Fruit fly (Drosophila melanogaster): ENCODE data around the gene loco.

The loco gene

DNA sequence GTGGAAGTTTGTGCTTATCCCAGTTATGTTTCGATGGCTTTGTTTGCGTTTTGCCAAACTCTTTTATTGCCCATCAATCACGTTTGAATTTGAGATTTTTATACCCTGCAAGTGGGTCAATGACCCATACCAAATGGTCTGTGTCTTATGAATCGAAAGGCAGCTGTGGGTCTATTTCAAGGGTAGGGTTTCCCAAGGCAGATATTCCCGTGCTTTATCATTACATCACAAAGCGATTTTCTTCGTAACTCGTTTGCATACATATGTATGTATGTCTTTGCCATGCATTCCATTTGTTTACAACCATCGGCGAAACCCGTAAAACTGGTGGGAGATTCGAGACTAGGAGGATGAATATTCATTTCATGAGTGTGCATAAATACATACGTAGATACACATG lies 36.3 kb upstream of the loco start:
- TF ChIP-seq Pdp1 (GFP tag; optimal IDR thresholded peaks at IDR 0.05), result peak in 1 of 2 experiments; percentile 55
- peak; percentile 85; the same call in 1 of the 2 replicates for TF ChIP-seq vvl (GFP tag; IDR thresholded peaks at IDR 0.05)
- TF ChIP-seq abd-A (tag; optimal IDR thresholded peaks at IDR 0.05), result peak; percentile 39
- TF ChIP-seq sna (GFP tag; IDR thresholded peaks at IDR 0.05; ENCODE audit: partially characterized antibody), result no peak
- TF ChIP-seq sd (tag; optimal IDR thresholded peaks at IDR 0.05), result peak; percentile 11

DNA sequence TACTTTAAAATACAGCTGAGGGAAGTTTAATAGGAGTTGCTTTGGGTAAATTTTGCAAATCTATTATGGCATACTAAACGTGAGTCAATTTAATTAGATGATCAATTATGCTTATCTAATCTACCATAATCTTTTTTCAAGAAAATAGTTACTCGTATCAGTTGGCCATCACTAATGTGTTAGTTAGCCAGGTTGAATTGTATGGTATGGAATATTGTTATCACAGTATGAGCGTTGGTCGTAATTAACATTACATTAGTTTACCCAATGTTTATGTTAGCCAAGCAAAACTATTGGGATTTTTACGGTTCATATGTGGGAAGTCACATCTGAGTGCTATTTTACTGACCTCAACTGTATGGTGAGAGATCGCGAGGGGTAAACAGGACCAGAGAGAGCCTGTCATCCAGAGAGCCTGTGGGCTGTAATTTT lies 34.4 kb upstream of the loco start:
- TF ChIP-seq chif (GFP tag; optimal IDR thresholded peaks at IDR 0.05) (peak; percentile 73 to 89), twi (tag; optimal IDR thresholded peaks at IDR 0.05) (peak; percentile 69), trem (tag; optimal IDR thresholded peaks at IDR 0.05) (peak; percentile 85), TFAM (GFP tag; optimal IDR thresholded peaks at IDR 0.05) (no peak), CG8281 (tag; optimal IDR thresholded peaks at IDR 0.05) (peak; percentile 30), CG3065 (GFP tag; optimal IDR thresholded peaks at IDR 0.05) (no peak), Opbp (GFP tag; IDR thresholded peaks at IDR 0.05; ENCODE audit: partially characterized antibody) (no peak), CG3838 (GFP tag; optimal IDR thresholded peaks at IDR 0.05) (peak; percentile 4), D19A (tag; optimal IDR thresholded peaks at IDR 0.05) (peak; percentile 74), HLHmδ (GFP tag; optimal IDR thresholded peaks at IDR 0.05) (no peak), CG34376 (GFP tag; optimal IDR thresholded peaks at IDR 0.05) (peak; percentile 27), ssp (GFP tag; IDR thresholded peaks at IDR 0.05) (0 out of 2 replicates have a peak, but pooled peaks have one; percentile 16), sna (GFP tag; IDR thresholded peaks at IDR 0.05; ENCODE audit: partially characterized antibody) (no peak), CG11093 (GFP tag; IDR thresholded peaks at IDR 0.05) (0 out of 3 replicates have a peak, but pooled peaks have one; percentile 50), Ets65A (GFP tag) (peak; percentile 96), CoRest (tag; optimal IDR thresholded peaks at IDR 0.05) (peak; percentile 83), mam (GFP tag; optimal IDR thresholded peaks at IDR 0.05) (peak; percentile 51), CG17385 (GFP tag; optimal IDR thresholded peaks at IDR 0.05) (peak; percentile 36), ewg (GFP tag; optimal IDR thresholded peaks at IDR 0.05) (peak; percentile 44), ERR (GFP tag; optimal IDR thresholded peaks at IDR 0.05) (peak; percentile 20), CG17328 (GFP tag; IDR thresholded peaks at IDR 0.05) (peak; percentile 34; the same call in 1 of the 2 replicates), unpg (GFP tag; optimal IDR thresholded peaks at IDR 0.05) (peak; percentile 71), CG18619 (GFP tag; optimal IDR thresholded peaks at IDR 0.05) (peak; percentile 51), fru (optimal IDR thresholded peaks at IDR 0.05) (no peak), Gug (GFP tag; IDR thresholded peaks at IDR 0.05) (peak; percentile 44; the same call in 2 of the 4 replicates), esg (GFP tag; conservative IDR thresholded peaks at IDR 0.05) (no peak), CG16813 (GFP tag; IDR thresholded peaks at IDR 0.05; ENCODE audit: partially characterized antibody) (no peak), CG33557 (GFP tag; optimal IDR thresholded peaks at IDR 0.05) (peak; percentile 93), CG4707 (GFP tag; optimal IDR thresholded peaks at IDR 0.05) (peak; percentile 4), CG6765 (GFP tag; optimal IDR thresholded peaks at IDR 0.05) (no peak), Rfx (GFP tag; IDR thresholded peaks at IDR 0.05) (0 out of 2 replicates have a peak, but pooled peaks have one; percentile 35), CG18764 (GFP tag; optimal IDR thresholded peaks at IDR 0.05) (peak; percentile 64), ato (GFP tag; IDR thresholded peaks at IDR 0.05; ENCODE audit: partially characterized antibody) (no peak), Spps (tag; optimal IDR thresholded peaks at IDR 0.05) (peak; percentile 65), CG4617 (GFP tag; optimal IDR thresholded peaks at IDR 0.05; ENCODE audit: borderline replicate concordance) (peak; percentile 7), Hr3 (GFP tag; optimal IDR thresholded peaks at IDR 0.05) (peak; percentile 76), ab (GFP tag; optimal IDR thresholded peaks at IDR 0.05) (no peak), repo (GFP tag; optimal IDR thresholded peaks at IDR 0.05) (peak; percentile 55), CG4730 (GFP tag; IDR thresholded peaks at IDR 0.05) (no peak), cad (GFP tag; optimal IDR thresholded peaks at IDR 0.05) (no peak), Lim3 (GFP tag; IDR thresholded peaks at IDR 0.05) (no peak), NC2α (GFP tag; optimal IDR thresholded peaks at IDR 0.05) (peak; percentile 65), CG13624 (GFP tag; optimal IDR thresholded peaks at IDR 0.05) (peak; percentile 55), CG16863 (GFP tag; optimal IDR thresholded peaks at IDR 0.05) (peak; percentile 73), CG14710 (tag; optimal IDR thresholded peaks at IDR 0.05) (peak; percentile 93)
